Fruit fly (Drosophila melanogaster): ENCODE results near the gene CG15571.

CG15571 gene

DNA sequence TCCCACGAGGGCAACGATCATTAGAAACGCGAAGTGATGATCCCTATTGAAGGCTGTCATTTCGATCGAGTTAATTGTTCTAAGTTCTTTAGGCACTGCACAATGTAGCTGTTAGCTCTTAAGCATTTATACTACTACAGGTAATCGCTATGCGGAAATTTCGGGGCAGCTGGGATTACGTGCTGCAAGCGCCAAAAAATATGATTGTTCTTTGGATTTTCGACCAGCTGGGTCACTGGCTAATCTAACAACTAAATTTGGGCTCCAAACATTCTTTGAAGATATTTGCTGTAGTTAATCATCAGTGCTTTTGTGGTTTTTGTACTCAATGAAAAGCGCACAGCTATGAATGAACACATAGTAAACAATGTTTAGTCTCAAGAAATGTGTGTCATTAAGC lies at the start of gene CG15571:
Gene CG15571 (minus strand): TSS at position 101 of the 400 bp plus-strand sequence.
- TF ChIP-seq CG17801 (GFP tag; optimal IDR thresholded peaks at IDR 0.05; ENCODE audit: partially characterized antibody), result no peak

DNA sequence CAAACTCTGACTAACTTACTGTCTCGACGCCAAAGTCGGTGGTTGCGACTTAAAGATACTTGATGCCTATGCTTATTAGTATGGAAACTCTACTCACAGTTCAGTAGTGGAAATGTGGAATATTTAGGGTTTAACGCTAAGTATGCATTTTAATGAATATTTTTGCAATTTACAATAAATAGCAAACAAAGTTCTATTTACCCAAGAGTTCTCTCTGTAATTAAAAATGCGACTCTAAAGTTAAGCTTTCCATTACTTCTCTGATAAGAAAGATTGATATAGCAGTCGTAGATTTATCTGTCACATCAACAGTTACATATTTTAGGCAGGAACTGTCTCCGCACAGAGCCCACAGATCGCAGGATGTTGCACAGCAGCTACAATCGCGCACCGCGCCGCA lies 48.6 kb upstream of the CG15571 start, which contains the start of gene CG12691:
Gene CG12691 (plus strand): TSS at position 301 of the 400 bp plus-strand sequence.
- no peak for TF ChIP-seq CG17801 (GFP tag; optimal IDR thresholded peaks at IDR 0.05; ENCODE audit: partially characterized antibody)

DNA sequence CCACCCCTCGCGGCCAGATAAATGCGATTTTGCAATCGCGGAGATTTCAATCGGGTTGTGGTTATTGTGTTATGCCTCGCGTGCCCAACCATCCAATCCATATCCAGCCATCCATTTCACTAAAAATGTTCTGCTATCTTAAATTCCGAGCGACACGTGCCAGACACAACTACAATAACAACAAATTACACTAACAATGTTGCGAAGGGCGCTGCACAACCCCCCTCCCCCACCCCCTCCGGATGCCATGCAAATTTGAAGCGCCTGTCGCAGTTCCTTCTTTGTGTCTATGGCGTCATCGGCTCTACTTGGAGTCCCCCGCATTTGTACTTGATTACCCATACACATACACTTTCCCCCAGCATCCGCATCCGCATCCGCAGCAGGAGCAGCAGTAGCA lies 48.1 kb upstream of the CG15571 start:
- no peak for TF ChIP-seq CG17801 (GFP tag; optimal IDR thresholded peaks at IDR 0.05; ENCODE audit: partially characterized antibody)

DNA sequence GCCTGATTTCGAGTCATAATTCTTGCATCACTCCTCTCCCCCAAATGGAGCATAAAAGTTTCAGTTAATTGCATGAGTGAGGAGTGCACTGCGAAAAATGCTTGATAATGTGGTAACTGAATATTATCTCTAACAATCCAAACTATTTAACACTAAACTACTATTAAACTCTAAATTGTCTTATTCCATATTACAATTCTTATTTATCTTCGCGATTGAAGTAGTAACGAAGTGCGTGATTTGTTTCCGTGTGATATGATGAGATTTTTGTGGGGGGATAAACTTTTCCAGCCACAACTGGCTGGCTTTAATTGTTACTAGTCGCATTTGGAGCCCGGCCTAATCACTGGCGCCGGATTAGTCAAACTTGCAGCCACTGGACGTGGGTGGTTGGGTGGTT lies 47.1 kb upstream of the CG15571 start:
- TF ChIP-seq CG17801 (GFP tag; optimal IDR thresholded peaks at IDR 0.05; ENCODE audit: partially characterized antibody), result no peak

DNA sequence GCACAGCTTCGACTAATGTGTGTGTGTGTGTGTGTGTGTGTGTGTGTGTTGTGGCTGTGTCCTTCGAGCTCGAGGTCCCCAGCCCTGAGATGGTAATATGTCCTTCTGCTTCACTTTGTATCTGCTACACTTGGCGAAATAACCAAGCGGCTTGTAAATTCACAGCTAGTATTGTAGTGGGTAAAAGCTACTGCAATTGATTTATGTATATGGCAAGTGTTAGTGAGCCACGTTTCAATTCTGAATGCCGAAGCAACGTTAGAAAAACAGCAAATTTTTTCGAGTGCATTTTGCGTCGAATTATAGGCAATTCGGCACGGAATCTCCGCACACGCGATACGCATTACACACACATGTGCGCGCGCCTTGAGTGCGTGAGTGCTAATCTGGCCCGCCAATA lies 45.5 kb upstream of the CG15571 start:
- TF ChIP-seq CG17801 (GFP tag; optimal IDR thresholded peaks at IDR 0.05; ENCODE audit: partially characterized antibody), result no peak

DNA sequence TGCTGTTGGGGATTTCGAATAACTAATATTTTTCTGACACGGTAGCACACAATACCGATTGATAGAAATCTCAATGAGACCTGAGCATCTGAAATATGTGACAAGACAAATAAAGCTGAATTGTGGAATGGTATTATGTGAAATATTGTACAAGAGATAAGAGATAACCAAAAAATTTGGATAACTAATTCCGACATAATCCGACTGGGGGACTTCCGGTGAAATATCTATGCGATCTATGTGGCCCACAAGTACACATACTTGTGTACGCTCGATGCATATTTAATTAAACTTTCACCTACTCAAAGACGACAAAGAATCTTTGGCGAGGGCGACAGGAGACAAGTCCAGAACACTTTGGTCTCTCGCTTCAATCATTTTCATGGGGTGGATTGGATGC lies 35.5 kb upstream of the CG15571 start, which contains the start of gene CG15576:
Gene CG15576 (minus strand): TSS at position 101 of the 400 bp plus-strand sequence.
- TF ChIP-seq CG17801 (GFP tag; optimal IDR thresholded peaks at IDR 0.05; ENCODE audit: partially characterized antibody), result no peak

DNA sequence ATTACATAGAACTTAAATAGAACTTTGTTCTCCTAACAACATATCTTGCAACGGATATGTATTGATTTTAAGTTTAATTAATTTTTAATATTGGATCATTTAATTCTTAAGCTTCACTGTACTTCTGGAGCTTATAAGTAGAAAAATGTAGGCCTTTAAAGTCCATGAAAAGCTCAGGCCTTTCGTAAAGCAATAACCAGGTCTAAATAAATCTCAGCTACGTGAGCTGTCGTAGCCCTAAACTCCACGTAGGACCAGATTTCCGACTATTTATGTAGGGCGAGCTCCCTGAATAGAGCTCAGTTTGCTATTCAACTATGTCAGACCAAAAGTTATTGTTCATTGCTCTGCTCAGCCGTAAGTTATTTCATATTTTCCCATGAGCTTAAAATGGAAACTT lies 30.9 kb upstream of the CG15571 start, which contains the start of gene CG43135:
Gene CG43135 (plus strand): TSS at position 301 of the 400 bp plus-strand sequence.
- no peak for TF ChIP-seq CG17801 (GFP tag; optimal IDR thresholded peaks at IDR 0.05; ENCODE audit: partially characterized antibody)

DNA sequence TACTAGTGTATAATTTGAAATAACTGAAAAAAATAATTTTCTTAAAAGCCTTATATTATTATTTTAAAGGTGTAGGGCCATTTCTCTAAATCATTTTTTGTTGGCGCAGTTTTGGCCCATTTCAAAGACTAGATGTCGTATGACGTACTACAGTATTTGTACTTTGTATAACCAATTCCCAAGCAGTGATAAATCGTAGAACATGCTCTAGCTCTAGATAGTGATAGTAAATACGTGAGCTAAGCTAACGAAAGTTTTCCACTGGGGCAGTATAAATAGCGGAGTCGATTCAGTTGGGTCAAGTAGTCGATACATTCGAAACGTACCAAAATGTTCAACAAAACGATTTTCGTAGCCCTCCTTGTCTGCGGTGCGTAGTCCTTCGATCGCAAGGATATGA lies 29.8 kb upstream of the CG15571 start, which contains the start of gene CG43134:
Gene CG43134 (plus strand): TSS at position 301 of the 400 bp plus-strand sequence.
- TF ChIP-seq CG17801 (GFP tag; optimal IDR thresholded peaks at IDR 0.05; ENCODE audit: partially characterized antibody), result no peak

DNA sequence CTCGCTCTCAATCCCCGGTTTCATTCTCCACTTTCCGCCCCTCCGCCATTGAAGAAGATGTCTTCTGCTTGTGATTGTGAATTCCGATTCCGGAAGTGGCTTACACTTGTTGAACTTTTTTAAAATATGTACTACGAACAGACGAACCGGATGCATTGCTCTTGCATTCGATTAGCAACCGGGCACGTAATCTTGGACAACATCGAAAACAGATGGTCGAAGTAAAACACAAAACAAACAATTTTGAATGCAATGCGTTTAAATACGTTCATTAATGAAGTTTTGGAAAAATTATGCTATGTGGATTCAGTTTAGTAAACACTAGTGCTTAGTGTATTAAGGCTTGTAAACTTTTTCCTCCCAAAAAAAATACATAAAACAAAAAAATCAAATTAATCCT lies 28.8 kb upstream of the CG15571 start, which contains the start of gene Muc4B:
Gene Muc4B (minus strand): TSS at position 101 of the 400 bp plus-strand sequence.
- no peak for TF ChIP-seq CG17801 (GFP tag; optimal IDR thresholded peaks at IDR 0.05; ENCODE audit: partially characterized antibody)

DNA sequence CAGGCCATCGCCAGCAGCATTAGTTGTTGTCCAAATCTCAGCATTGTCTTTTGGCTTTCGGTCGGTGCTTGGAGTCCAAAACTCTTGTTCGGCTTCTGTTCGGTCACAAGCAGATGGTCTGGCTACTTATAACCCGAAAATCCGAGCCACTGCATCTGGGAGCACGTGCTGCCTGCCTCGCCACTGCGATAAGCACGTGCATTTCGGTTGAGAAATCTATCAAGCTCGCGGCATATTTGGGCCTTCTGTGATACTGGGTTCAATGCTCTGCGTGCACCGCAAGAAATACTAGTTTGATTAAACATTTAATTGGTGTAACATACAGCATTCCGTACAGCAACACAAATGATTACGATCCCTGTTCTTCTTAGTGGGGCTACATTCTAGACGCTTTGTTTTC lies 25.5 kb upstream of the CG15571 start, which contains the start of gene Femcoat:
Gene Femcoat (minus strand): TSS at position 101 of the 400 bp plus-strand sequence.
- TF ChIP-seq CG17801 (GFP tag; optimal IDR thresholded peaks at IDR 0.05; ENCODE audit: partially characterized antibody), result no peak

DNA sequence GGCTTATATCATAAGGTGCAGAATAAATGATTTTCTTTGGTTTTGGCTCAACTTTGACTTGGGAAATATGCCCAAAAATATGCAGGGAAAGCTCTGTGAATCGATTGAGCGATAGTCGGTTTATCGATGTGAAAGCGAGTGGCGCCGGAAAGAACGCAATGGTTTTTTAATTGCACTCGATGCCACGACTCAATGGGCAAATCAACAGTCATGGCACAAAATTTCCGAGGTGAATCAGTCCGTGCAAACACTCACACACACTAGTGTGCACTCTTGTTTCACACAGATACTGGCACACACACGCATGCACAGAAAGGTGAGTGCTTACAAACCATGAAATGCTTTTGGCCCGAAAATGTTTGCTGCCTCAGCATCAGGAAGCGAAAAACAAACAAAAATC lies 23.0 kb upstream of the CG15571 start:
- peak; percentile 0 for TF ChIP-seq CG17801 (GFP tag; optimal IDR thresholded peaks at IDR 0.05; ENCODE audit: partially characterized antibody)

DNA sequence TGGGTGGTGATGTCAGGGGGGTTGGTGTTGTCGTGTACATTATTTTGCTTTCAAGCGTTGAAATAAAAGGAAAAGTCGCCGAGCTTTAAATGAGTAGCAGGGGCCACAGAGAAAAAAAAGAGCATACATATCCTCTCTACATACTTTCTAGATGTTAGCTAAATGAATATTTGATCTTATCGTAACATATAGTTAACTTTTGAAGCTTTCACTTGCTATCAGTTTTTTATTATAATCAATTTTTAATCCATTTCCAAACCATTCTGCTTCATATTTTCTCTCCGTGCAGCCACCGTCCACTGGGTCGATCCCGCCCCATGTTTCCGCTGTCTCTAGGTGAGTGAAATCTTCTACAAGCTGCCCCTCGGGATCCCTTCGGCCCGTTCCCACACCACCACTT lies 7.8 kb upstream of the CG15571 start:
- no peak for TF ChIP-seq CG17801 (GFP tag; optimal IDR thresholded peaks at IDR 0.05; ENCODE audit: partially characterized antibody)

DNA sequence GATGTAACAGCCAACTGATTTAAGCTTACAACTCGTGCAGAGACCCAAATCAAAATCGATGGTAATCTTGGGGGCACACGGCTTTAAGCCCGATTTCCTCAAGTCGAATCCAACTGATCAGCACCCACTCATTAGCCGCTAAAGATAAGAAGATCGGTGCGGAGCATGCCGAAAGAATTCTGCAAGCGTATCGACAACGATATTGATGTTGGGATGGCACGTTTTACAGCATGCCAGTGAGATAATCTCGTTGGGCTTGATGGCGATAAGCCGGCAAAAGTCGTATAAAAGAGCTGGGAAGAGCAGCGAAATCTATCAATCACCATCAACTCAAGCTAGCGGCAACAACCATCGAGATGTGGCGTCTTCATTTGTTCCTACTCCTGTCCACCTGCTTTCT lies 676 bp upstream of the CG15571 start, which contains the start of gene CG15570:
Gene CG15570 (plus strand): TSS at position 301 of the 400 bp plus-strand sequence.
- no peak for TF ChIP-seq CG17801 (GFP tag; optimal IDR thresholded peaks at IDR 0.05; ENCODE audit: partially characterized antibody)

DNA sequence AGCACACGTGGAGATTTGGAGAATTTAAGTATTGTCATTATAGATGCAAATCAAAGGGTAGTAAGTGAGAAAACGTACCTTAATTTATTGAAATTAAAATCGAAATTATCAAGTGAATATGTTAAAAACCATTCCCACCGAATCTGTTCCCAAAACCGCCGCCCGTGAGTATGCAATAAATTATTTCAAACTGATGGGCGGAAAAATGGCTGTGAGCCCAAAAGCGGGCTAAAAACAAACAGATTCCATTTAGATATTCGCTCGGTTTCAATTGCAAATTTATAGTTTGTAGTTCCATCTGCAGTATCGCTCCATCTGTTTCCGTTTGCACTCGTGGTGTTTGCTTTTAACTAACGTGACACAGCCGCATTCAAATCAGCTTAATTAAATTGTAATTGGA lies 2.8 kb downstream of the CG15571 start:
- TF ChIP-seq CG17801 (GFP tag; optimal IDR thresholded peaks at IDR 0.05; ENCODE audit: partially characterized antibody), result no peak

DNA sequence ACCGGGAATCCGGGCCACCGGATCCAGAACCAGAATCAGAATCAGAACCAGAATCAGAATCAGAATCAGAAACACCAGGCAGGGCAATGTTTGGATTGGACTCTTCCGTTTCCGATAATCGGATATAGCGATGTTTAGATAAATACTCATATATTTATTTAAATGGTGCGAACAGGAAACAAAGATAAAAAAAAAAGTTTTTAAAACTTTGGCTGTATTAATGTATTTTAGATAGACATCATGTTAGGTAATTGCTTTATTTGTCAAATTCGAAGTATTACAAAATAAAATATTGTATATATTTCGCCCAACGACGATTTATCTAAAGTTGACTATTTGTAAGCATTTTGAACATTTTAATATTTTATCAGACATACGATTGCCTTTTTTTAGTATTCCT lies 4.5 kb downstream of the CG15571 start, which contains the start of gene CG43288:
Gene CG43288 (plus strand): TSS at position 301 of the 400 bp plus-strand sequence.
- TF ChIP-seq CG17801 (GFP tag; optimal IDR thresholded peaks at IDR 0.05; ENCODE audit: partially characterized antibody), result no peak

DNA sequence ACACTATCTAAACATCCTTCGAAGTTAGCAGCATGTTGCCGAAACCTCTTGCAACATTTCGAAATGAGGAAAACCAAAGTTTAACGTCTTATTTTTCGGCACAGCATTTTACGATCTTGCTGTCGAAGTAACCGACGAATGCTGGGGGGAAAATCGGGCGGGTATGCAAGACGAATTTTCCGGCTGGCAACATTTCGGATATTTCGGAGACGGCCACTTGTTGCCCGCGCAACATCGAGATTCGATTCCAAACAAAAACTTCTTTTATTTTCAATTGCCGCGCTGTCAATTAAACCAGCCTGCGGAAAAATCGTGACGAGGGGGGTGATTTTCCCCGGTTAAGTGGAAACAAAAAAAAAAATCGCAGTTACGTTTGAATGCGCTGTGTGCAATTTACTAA lies 10.4 kb downstream of the CG15571 start:
- no peak for TF ChIP-seq CG17801 (GFP tag; optimal IDR thresholded peaks at IDR 0.05; ENCODE audit: partially characterized antibody)
